Fruit fly (Drosophila melanogaster) whole organism, prepupa: ENCODE data around the gene kek5.

Experiments used
- Blimp-1 ChIP-seq: fragments of 200-800 bp; sonication (Bioruptor generic); optimal IDR thresholded peaks from 3 replicates; lab custom pipeline; 2017; ENCODE audit warnings: missing biosample characterization, missing genetic modification characterization, mild to moderate bottlenecking, moderate library complexity, missing genetic modification reagents
- CG10669 ChIP-seq: fragments of 200-800 bp; sonication (Bioruptor generic); optimal IDR thresholded peaks from 3 replicates; lab custom pipeline; 2018; ENCODE audit warnings: missing biosample characterization, mild to moderate bottlenecking, missing genetic modification characterization, moderate library complexity
- CG11762 ChIP-seq: fragments of 200-800 bp; sonication (Bioruptor generic); optimal IDR thresholded peaks from 3 replicates; lab custom pipeline; 2016; ENCODE audit warnings: missing biosample characterization, missing genetic modification characterization; ENCODE audit not compliant: insufficient read depth
- CG1621 ChIP-seq: fragments of 200-800 bp; sonication (Bioruptor generic); optimal IDR thresholded peaks from 3 replicates; lab custom pipeline; 2018; ENCODE audit warnings: missing biosample characterization, mild to moderate bottlenecking, missing genetic modification characterization
- CG3032 ChIP-seq: fragments of 200-800 bp; optimal IDR thresholded peaks from 2 replicates; lab custom pipeline; 2019; ENCODE audit warnings: missing biosample characterization, mild to moderate bottlenecking, missing genetic modification characterization, moderate library complexity
- CG32006 ChIP-seq: fragments of 200-800 bp; sonication (Bioruptor generic); optimal IDR thresholded peaks from 3 replicates; lab custom pipeline; 2017; ENCODE audit warnings: missing biosample characterization, mild to moderate bottlenecking, missing genetic modification characterization
- CG34406 ChIP-seq: fragments of 200-800 bp; sonication (Bioruptor generic); optimal IDR thresholded peaks from 3 replicates; lab custom pipeline; 2016; ENCODE audit warnings: missing biosample characterization, missing genetic modification characterization
- CG3919 ChIP-seq: fragments of 200-800 bp; sonication (Bioruptor generic); optimal IDR thresholded peaks from 3 replicates; lab custom pipeline; 2016; ENCODE audit warnings: missing biosample characterization, missing genetic modification characterization
- CG6792 ChIP-seq: fragments of 200-800 bp; sonication (Bioruptor generic); optimal IDR thresholded peaks from 3 replicates; lab custom pipeline; 2016; ENCODE audit warnings: missing biosample characterization, missing genetic modification characterization
- CG6808 ChIP-seq: fragments of 200-800 bp; sonication (Bioruptor generic); optimal IDR thresholded peaks from 3 replicates; lab custom pipeline; 2017; ENCODE audit warnings: missing biosample characterization, missing genetic modification characterization, mild to moderate bottlenecking, moderate library complexity, missing genetic modification reagents
- CG6854 ChIP-seq: fragments of 200-800 bp; sonication (Bioruptor generic); optimal IDR thresholded peaks from 2 replicates; lab custom pipeline; 2017; ENCODE audit warnings: missing biosample characterization, mild to moderate bottlenecking, missing genetic modification characterization
- CG7368 ChIP-seq: fragments of 200-800 bp; sonication (Bioruptor generic); optimal IDR thresholded peaks from 3 replicates; lab custom pipeline; 2016; ENCODE audit warnings: missing biosample characterization, missing genetic modification characterization
- CG8319 ChIP-seq: fragments of 200-800 bp; sonication (Bioruptor generic); optimal IDR thresholded peaks from 3 replicates; lab custom pipeline; 2016; ENCODE audit warnings: missing biosample characterization, missing genetic modification characterization
- CG9139 ChIP-seq: fragments of 200-800 bp; sonication (Bioruptor generic); optimal IDR thresholded peaks from 3 replicates; lab custom pipeline; 2017; ENCODE audit warnings: missing biosample characterization, mild to moderate bottlenecking, missing genetic modification characterization
- Eip75B ChIP-seq: fragments of 200-800 bp; sonication (Bioruptor generic); optimal IDR thresholded peaks from 3 replicates; lab custom pipeline; 2016; ENCODE audit warnings: missing biosample characterization, missing genetic modification characterization
- Eip78C ChIP-seq: fragments of 200-800 bp; sonication (Bioruptor generic); peaks from one replicate; lab custom pipeline; 2016; ENCODE audit warnings: missing biosample characterization, missing genetic modification characterization
- Gug ChIP-seq: fragments of 200-800 bp; sonication (Bioruptor generic); IDR thresholded peaks from 2 replicates; pipeline ENCODE4 v1.3.6; 2022; ENCODE audit warnings: missing biosample characterization, missing genetic modification characterization
- Lpt ChIP-seq: fragments of 200-800 bp; sonication (Bioruptor generic); optimal IDR thresholded peaks from 3 replicates; lab custom pipeline; 2016; ENCODE audit warnings: missing biosample characterization, missing genetic modification characterization
- Met ChIP-seq: fragments of 200-800 bp; sonication (Bioruptor generic); optimal IDR thresholded peaks from 3 replicates; lab custom pipeline; 2016; ENCODE audit warnings: missing biosample characterization, missing genetic modification characterization
- Sox102F ChIP-seq: fragments of 200-800 bp; sonication (Bioruptor generic); optimal IDR thresholded peaks from 2 replicates; lab custom pipeline; 2016; ENCODE audit warnings: missing biosample characterization, mild to moderate bottlenecking, missing genetic modification characterization
- Sox15 ChIP-seq: fragments of 200-800 bp; sonication (Bioruptor generic); optimal IDR thresholded peaks from 3 replicates; lab custom pipeline; 2016; ENCODE audit warnings: missing biosample characterization, missing genetic modification characterization
- achi ChIP-seq: fragments of 200-800 bp; sonication (Bioruptor generic); optimal IDR thresholded peaks from 3 replicates; lab custom pipeline; 2016; ENCODE audit warnings: missing biosample characterization, missing genetic modification characterization
- cyc ChIP-seq: fragments of 200-800 bp; sonication (Bioruptor generic); optimal IDR thresholded peaks from 3 replicates; lab custom pipeline; 2016; ENCODE audit warnings: missing biosample characterization, missing genetic modification characterization
- dac ChIP-seq: fragments of 200-800 bp; sonication (Bioruptor generic); optimal IDR thresholded peaks from 2 replicates; lab custom pipeline; 2017; ENCODE audit warnings: missing biosample characterization, mild to moderate bottlenecking, missing genetic modification characterization
- dsx ChIP-seq: fragments of 200-800 bp; optimal IDR thresholded peaks from 3 replicates; lab custom pipeline; 2019; ENCODE audit warnings: missing biosample characterization, mild to moderate bottlenecking, missing genetic modification characterization, moderate library complexity; ENCODE audit not compliant: poor library complexity, severe bottlenecking
- esn ChIP-seq: fragments of 200-800 bp; sonication (Bioruptor generic); optimal IDR thresholded peaks from 2 replicates; lab custom pipeline; 2016; ENCODE audit warnings: missing biosample characterization, mild to moderate bottlenecking, missing genetic modification characterization, moderate library complexity
- fd59A ChIP-seq: fragments of 200-800 bp; sonication (Bioruptor generic); optimal IDR thresholded peaks from 2 replicates; lab custom pipeline; 2017; ENCODE audit warnings: missing biosample characterization, mild to moderate bottlenecking, missing genetic modification characterization, missing genetic modification reagents
- fkh ChIP-seq: fragments of 200-800 bp; sonication (Bioruptor generic); optimal IDR thresholded peaks from 3 replicates; lab custom pipeline; 2017; ENCODE audit warnings: missing biosample characterization, mild to moderate bottlenecking, missing genetic modification characterization, moderate library complexity
- lz ChIP-seq: fragments of 200-800 bp; sonication (Bioruptor generic); optimal IDR thresholded peaks from 3 replicates; lab custom pipeline; 2016; ENCODE audit warnings: missing biosample characterization, missing genetic modification characterization
- net ChIP-seq: fragments of 200-800 bp; sonication (Bioruptor generic); optimal IDR thresholded peaks from 3 replicates; lab custom pipeline; 2016; ENCODE audit warnings: missing biosample characterization, missing genetic modification characterization
- pdm3 ChIP-seq: fragments of 200-800 bp; sonication (Bioruptor generic); optimal IDR thresholded peaks from 3 replicates; lab custom pipeline; 2016; ENCODE audit warnings: missing biosample characterization, missing genetic modification characterization
- ss ChIP-seq, 2 experiments: fragments of 200-800 bp; sonication (Bioruptor generic); optimal IDR thresholded peaks; 2 replicates in 1 of 2; 3 replicates in 1 of 2; lab custom pipeline; 2017 to 2018; ENCODE audit warnings: mild to moderate bottlenecking in 2 of 2, missing biosample characterization in 2 of 2, missing genetic modification characterization in 2 of 2, moderate library complexity in 1 of 2
- svp ChIP-seq: fragments of 200-800 bp; sonication (Bioruptor generic); peaks from one replicate; lab custom pipeline; 2016; ENCODE audit warnings: missing biosample characterization, missing genetic modification characterization

The kek5 gene

DNA sequence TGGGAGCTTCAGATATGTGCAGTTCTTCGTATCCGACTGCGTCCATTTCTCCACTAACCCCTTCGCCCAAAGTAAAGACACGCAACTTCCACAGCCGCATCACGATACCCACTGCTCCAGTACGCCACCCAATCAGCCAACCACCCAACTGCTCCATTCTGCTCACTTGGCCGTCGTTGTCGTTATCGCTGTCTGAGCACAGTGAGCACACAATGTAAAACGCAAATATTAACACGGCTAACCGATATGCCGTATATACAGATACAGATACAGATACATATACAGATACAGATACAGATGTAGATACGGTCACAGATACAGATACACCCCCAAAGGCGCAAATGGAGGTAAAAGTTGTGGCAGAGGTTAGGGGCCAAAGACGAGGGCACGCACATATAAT is 22.5 kb downstream of the kek5 start (continued):
- peak; percentile 36 to 37 for TF ChIP-seq ss (GFP tag; optimal IDR thresholded peaks at IDR 0.05; lab: Kevin White, UChicago)
- TF ChIP-seq Eip75B = no peak
- no peak for TF ChIP-seq Sox15 (GFP tag; lab: Kevin White, UChicago)
- TF ChIP-seq esn (GFP tag; lab: Kevin White, UChicago) = no peak
- no peak for TF ChIP-seq fd59A (GFP tag; lab: Kevin White, UChicago)
- TF ChIP-seq Blimp-1 = no peak
- no peak for TF ChIP-seq CG34406
- no peak for TF ChIP-seq CG7368 (GFP tag; lab: Kevin White, UChicago)
- TF ChIP-seq achi (GFP tag; lab: Kevin White, UChicago) = no peak
- TF ChIP-seq cyc (GFP tag; lab: Kevin White, UChicago) = no peak
- no peak for TF ChIP-seq CG6792 (GFP tag; lab: Kevin White, UChicago)
- no peak for TF ChIP-seq Lpt (GFP tag; lab: Kevin White, UChicago)
- TF ChIP-seq Sox102F (GFP tag; lab: Kevin White, UChicago) = no peak

DNA sequence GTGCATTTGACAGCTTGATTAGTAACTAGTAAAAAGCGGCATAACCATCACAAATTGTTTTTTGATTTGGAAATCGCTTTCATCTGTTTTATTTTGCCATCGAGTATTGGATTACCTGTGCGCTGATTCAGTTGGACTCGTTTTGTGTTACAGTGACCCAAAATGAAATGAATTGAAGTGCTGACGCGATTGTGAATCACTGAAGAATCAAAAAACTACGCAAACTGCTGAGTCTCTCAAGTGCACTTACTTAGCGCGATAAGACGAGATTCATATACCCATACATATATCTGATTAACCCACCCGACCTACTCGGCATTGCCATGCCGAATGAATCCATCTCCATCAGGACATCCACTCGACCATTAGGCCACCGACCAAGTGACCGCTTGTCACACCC is 37.7 kb downstream of the kek5 start:
- no peak for TF ChIP-seq esn (GFP tag; lab: Kevin White, UChicago)
- no peak for TF ChIP-seq dsx (GFP tag; lab: Kevin White, UChicago)
- TF ChIP-seq CG3919 (GFP tag; lab: Kevin White, UChicago) = no peak
- TF ChIP-seq pdm3 (GFP tag; lab: Kevin White, UChicago) = no peak

DNA sequence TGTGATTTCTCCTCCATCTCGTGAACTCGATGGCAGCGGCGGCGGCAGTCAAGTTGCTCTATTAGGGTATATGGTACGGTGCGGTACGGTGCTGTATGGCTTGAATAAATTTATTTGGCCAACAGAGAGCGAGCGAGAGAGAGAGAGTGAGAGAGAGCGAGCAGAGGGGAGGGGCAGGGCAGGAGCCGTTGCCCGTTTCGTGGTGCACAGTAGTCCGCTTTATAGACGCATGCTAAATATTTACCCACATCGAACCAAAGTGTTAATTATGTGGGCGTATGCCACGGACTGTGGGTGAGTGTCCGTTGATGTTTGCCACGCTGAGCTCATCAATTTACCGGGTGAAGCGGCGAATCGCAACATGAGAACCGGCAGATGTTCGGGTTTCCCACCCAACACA is 43.7 kb downstream of the kek5 start:
- TF ChIP-seq CG6854 (GFP tag; lab: Kevin White, UChicago) (no peak), CG32006 (GFP tag; lab: Kevin White, UChicago) (no peak), CG9139 (no peak), fkh (GFP tag; lab: Kevin White, UChicago) (peak; percentile 60)

DNA sequence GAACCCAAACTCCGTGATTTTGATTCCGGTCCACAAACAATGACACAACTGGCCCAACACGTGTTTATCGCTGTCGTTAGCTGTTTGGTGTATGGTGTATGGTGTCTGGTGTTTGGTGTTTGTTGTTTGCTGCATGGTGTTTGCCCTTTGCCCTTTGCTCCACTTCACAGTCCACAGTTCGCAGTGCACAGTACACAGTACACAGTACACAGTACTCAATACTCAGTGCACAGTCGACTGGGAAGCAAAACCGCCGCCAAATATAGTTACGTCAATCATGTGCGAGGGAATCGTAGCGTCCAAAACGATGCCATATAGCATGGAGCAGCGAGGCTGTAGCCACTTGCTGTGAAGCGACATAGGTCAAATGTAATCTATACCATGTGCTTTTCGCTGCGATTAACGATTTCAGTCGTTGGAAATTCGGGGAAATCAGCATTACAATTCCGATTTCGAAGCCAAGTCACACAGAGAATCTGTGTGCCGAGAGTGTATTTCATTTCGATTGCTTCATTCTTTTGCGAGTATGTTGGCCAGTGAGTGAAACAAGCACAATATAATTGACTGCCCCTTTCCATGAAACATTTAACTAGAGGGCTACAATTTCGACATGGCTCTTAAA is 46.7 kb downstream of the kek5 start:
- TF ChIP-seq svp (GFP tag; lab: Kevin White, UChicago) (peak; percentile 92), CG10669 (GFP tag; lab: Kevin White, UChicago) (no peak)

DNA sequence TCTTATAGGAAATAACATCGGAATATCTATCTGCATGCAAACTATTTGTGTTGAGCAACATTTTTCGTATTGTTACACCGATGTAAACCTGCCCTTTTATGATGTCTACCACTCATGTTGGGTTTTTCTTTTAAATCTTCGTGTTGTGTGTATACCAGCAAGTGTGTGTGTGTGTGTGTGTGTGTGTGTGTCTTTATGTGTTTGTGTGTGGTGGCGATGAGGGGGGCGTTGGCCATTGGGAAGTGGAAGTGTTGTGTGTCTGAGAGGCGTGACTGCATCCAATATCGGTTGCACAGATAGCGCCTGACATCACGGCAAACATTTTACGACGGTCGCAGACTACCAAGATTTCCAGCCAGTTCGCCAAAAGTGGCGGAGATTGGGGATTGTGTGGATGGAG is 47.6 kb downstream of the kek5 start:
- peak; percentile 67 for TF ChIP-seq svp (GFP tag; lab: Kevin White, UChicago)
- no peak for TF ChIP-seq Gug (GFP tag; lab: Robert Waterston, UW)
- no peak for TF ChIP-seq CG8319

DNA sequence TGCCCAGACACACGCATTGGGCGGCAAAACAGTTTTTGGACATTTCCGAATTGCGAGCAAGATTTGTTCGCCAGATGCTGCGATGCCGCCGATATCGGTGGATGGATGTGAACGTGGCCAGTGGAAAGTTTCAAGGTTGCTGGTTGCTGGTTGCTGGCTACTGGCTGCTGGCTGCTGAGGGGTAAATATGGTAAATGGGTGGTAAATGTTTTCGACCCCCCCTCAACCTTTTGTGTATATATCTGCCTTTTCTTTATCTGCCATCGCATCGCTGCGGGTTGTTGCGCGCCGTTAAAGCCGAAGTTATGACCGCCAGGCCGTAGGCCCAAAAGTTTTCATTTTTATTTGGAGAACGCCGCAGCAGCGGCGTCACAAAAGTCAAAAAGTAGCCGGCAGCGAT is 52.5 kb downstream of the kek5 start:
- TF ChIP-seq CG6792 (GFP tag; lab: Kevin White, UChicago) (no peak), CG10669 (GFP tag; lab: Kevin White, UChicago) (no peak), CG11762 (GFP tag; lab: Kevin White, UChicago) (no peak)

DNA sequence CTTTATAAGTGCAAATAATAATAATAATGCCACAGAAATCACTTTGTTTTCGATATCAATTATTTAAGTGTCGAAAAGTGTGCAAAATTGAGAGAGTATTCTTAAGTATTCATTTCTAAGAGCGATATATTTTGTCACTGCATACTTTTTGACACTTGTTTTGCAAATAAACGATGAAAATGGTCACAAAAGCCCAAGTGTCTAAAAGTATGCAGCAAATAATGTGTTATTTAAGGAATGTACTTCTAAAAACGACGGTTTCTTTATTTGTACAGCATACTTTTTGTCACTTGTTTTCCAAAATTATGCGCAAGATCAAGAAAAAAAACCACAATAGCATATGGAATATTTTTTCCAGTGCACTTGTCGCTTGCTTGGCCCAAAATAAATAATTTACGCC is 62.2 kb downstream of the kek5 start:
- TF ChIP-seq CG1621 = no peak
- no peak for TF ChIP-seq Met (GFP tag; lab: Kevin White, UChicago)
- TF ChIP-seq CG6808 = no peak
- no peak for TF ChIP-seq CG3032 (tag; lab: Kevin White, UChicago)
- TF ChIP-seq Eip78C (GFP tag; lab: Kevin White, UChicago) = no peak
- no peak for TF ChIP-seq CG10669 (GFP tag; lab: Kevin White, UChicago)
- TF ChIP-seq fd59A (GFP tag; lab: Kevin White, UChicago) = no peak
- no peak for TF ChIP-seq CG11762 (GFP tag; lab: Kevin White, UChicago)
- TF ChIP-seq net (GFP tag; lab: Kevin White, UChicago) = no peak
- TF ChIP-seq CG8319 = no peak
- no peak for TF ChIP-seq CG3919 (GFP tag; lab: Kevin White, UChicago)
- TF ChIP-seq lz (GFP tag; lab: Kevin White, UChicago) = no peak
- TF ChIP-seq CG6792 (GFP tag; lab: Kevin White, UChicago) = no peak
- TF ChIP-seq CG34406 = no peak
- no peak for TF ChIP-seq svp (GFP tag; lab: Kevin White, UChicago)
- no peak for TF ChIP-seq dac (GFP tag; lab: Kevin White, UChicago)
